Fruit fly (Drosophila melanogaster): Measurements from ENCODE around the gene Septin4.

dm6 chrX:16674538-16674937 is 20.4 kb downstream of the Septin4 start:
- TF ChIP-seq EcR (GFP tag; optimal IDR thresholded peaks at IDR 0.05), result no peak
- no peak for TF ChIP-seq CG14655 (GFP tag; optimal IDR thresholded peaks at IDR 0.05)
- TF ChIP-seq Pif1A (GFP tag; optimal IDR thresholded peaks at IDR 0.05), result no peak
- no peak for TF ChIP-seq Ets98B (GFP tag; IDR thresholded peaks at IDR 0.05)
- no peak for TF ChIP-seq CG13204 (GFP tag; optimal IDR thresholded peaks at IDR 0.05)
- TF ChIP-seq CG32121 (GFP tag; IDR thresholded peaks at IDR 0.05), result no peak
- TF ChIP-seq CG34367 (tag; optimal IDR thresholded peaks at IDR 0.05), result no peak

Measured in whole organism, pupa.